Fruit fly (Drosophila melanogaster) whole organism, wandering third instar larva: Measurements from ENCODE around the gene CG34310.

Source experiments
- Abd-B ChIP-seq: fragments of >200 bp; optimal IDR thresholded peaks from 2 replicates; lab custom pipeline; 2017; ENCODE audit warnings: missing biosample characterization, missing genetic modification characterization
- CG32264 ChIP-seq: fragments of 200-800 bp; sonication (Bioruptor generic); optimal IDR thresholded peaks from 2 replicates; lab custom pipeline; 2016; ENCODE audit warnings: missing biosample characterization, missing genetic modification characterization
- CG9705 ChIP-seq: fragments of 200-800 bp; sonication (Bioruptor generic); optimal IDR thresholded peaks from 2 replicates; lab custom pipeline; 2018; ENCODE audit warnings: missing biosample characterization, mild to moderate bottlenecking, missing genetic modification characterization
- CrebA ChIP-seq: fragments of 200-800 bp; sonication (Bioruptor generic); optimal IDR thresholded peaks from 2 replicates; lab custom pipeline; 2016; ENCODE audit warnings: missing biosample characterization, mild to moderate bottlenecking, missing genetic modification characterization, borderline replicate concordance
- Dfd ChIP-seq: fragments of >200 bp; optimal IDR thresholded peaks from 2 replicates; lab custom pipeline; 2017; ENCODE audit warnings: missing biosample characterization, missing genetic modification characterization
- Dif ChIP-seq: fragments of 200-275, 200-300 bp; sonication (Bioruptor generic); optimal IDR thresholded peaks from 2 replicates; lab custom pipeline; 2018; ENCODE audit warnings: missing biosample characterization, missing genetic modification characterization; ENCODE audit not compliant: partially characterized antibody
- GATAd ChIP-seq: sonication (Bioruptor generic); optimal IDR thresholded peaks from 2 replicates; lab custom pipeline; 2016; ENCODE audit warnings: missing biosample characterization, missing genetic modification characterization
- HLH106 ChIP-seq: fragments of 200-800 bp; optimal IDR thresholded peaks from 3 replicates; lab custom pipeline; 2019; ENCODE audit warnings: missing biosample characterization, mild to moderate bottlenecking, missing genetic modification characterization, moderate library complexity
- Hnf4 ChIP-seq: fragments of 200-800 bp; sonication (Bioruptor generic); optimal IDR thresholded peaks from 2 replicates; lab custom pipeline; 2016; ENCODE audit warnings: missing biosample characterization, mild to moderate bottlenecking, missing genetic modification characterization
- Hr78 ChIP-seq: fragments of >200 bp; optimal IDR thresholded peaks from 2 replicates; lab custom pipeline; 2017; ENCODE audit warnings: missing biosample characterization, missing genetic modification characterization
- Hr83 ChIP-seq: fragments of 200-300 bp; sonication (Bioruptor generic); optimal IDR thresholded peaks from 2 replicates; lab custom pipeline; 2016; ENCODE audit warnings: missing biosample characterization, mild to moderate bottlenecking, missing genetic modification characterization, moderate library complexity; ENCODE audit not compliant: poor library complexity, severe bottlenecking
- Jra ChIP-seq: sonication (Bioruptor generic); optimal IDR thresholded peaks from 2 replicates; lab custom pipeline; 2016; ENCODE audit warnings: missing biosample characterization, missing genetic modification characterization
- Mio ChIP-seq: sonication (Bioruptor generic); optimal IDR thresholded peaks from 2 replicates; lab custom pipeline; 2016; ENCODE audit warnings: missing biosample characterization, missing genetic modification characterization
- Myc ChIP-seq: fragments of >200 bp; optimal IDR thresholded peaks from 2 replicates; lab custom pipeline; 2017
- N ChIP-seq: fragments of >200 bp; optimal IDR thresholded peaks from 2 replicates; lab custom pipeline; 2018; ENCODE audit warnings: missing biosample characterization, missing external identifiers, missing genetic modification characterization
- OdsH ChIP-seq: fragments of 200-800 bp; sonication (Bioruptor generic); optimal IDR thresholded peaks from 2 replicates; lab custom pipeline; 2016; ENCODE audit warnings: missing biosample characterization, mild to moderate bottlenecking, missing genetic modification characterization
- Rel ChIP-seq, 2 experiments: fragments of 200-800 bp; sonication (Bioruptor generic) in 1 of 2; optimal IDR thresholded peaks; 2 replicates in 1 of 2; 3 replicates in 1 of 2; lab custom pipeline; 2016 to 2019; ENCODE audit warnings: mild to moderate bottlenecking in 2 of 2, missing biosample characterization in 2 of 2, missing genetic modification characterization in 2 of 2, moderate library complexity in 1 of 2
- Sp1 ChIP-seq: fragments of 200-800 bp; sonication (Bioruptor generic); optimal IDR thresholded peaks from 3 replicates; lab custom pipeline; 2019; ENCODE audit warnings: missing biosample characterization, mild to moderate bottlenecking, missing genetic modification characterization, moderate library complexity
- Vsx2 ChIP-seq: fragments of 200-300, 225-300 bp; sonication (Bioruptor generic); optimal IDR thresholded peaks from 2 replicates; lab custom pipeline; 2018; ENCODE audit warnings: missing biosample characterization, missing genetic modification characterization; ENCODE audit not compliant: partially characterized antibody
- br ChIP-seq: fragments of 200-800 bp; sonication (Bioruptor generic); optimal IDR thresholded peaks from 2 replicates; lab custom pipeline; 2016; ENCODE audit warnings: missing biosample characterization, missing genetic modification characterization
- brk ChIP-seq: fragments of 200-800 bp; sonication (Bioruptor generic); optimal IDR thresholded peaks from 2 replicates; lab custom pipeline; 2016; ENCODE audit warnings: missing biosample characterization, mild to moderate bottlenecking, missing genetic modification characterization
- dl ChIP-seq, 2 experiments: fragments of 175-275, 200-275 bp in 1 of 2; fragments of 200-275 bp in 1 of 2; sonication (Bioruptor generic); optimal IDR thresholded peaks; lab custom pipeline; 2018; ENCODE audit warnings: mild to moderate bottlenecking in 2 of 2, missing biosample characterization in 2 of 2, missing genetic modification characterization in 2 of 2, moderate library complexity in 2 of 2; ENCODE audit not compliant: partially characterized antibody in 2 of 2, insufficient read depth in 1 of 2
- dmrt93B ChIP-seq: fragments of 200-800 bp; sonication (Bioruptor generic); optimal IDR thresholded peaks from 2 replicates; lab custom pipeline; 2018; ENCODE audit warnings: missing biosample characterization, mild to moderate bottlenecking, missing genetic modification characterization
- dsf ChIP-seq: sonication (Bioruptor generic); optimal IDR thresholded peaks from 2 replicates; lab custom pipeline; 2016; ENCODE audit warnings: missing biosample characterization, missing genetic modification characterization, borderline replicate concordance
- ey ChIP-seq: fragments of 200-800 bp; sonication (Bioruptor generic); optimal IDR thresholded peaks from 2 replicates; lab custom pipeline; 2016; ENCODE audit warnings: missing biosample characterization, missing genetic modification characterization
- foxo ChIP-seq, 2 experiments: fragments of 200-800 bp; sonication (Bioruptor generic); optimal IDR thresholded peaks; 2 replicates in 1 of 2; 3 replicates in 1 of 2; lab custom pipeline; 2016 to 2017; ENCODE audit warnings: missing biosample characterization in 2 of 2, missing genetic modification characterization in 2 of 2
- fru ChIP-seq: fragments of 200-800 bp; sonication (Bioruptor generic); optimal IDR thresholded peaks from 3 replicates; lab custom pipeline; 2016; ENCODE audit warnings: missing biosample characterization, mild to moderate bottlenecking, missing genetic modification characterization
- h ChIP-seq: fragments of 200-800 bp; sonication (Bioruptor generic); optimal IDR thresholded peaks from 3 replicates; lab custom pipeline; 2016; ENCODE audit warnings: missing biosample characterization, mild to moderate bottlenecking, missing genetic modification characterization
- jim ChIP-seq: fragments of 175-275, 200-325 bp; sonication (Bioruptor generic); optimal IDR thresholded peaks from 2 replicates; lab custom pipeline; 2016; ENCODE audit warnings: missing biosample characterization, mild to moderate bottlenecking, missing genetic modification characterization
- lola ChIP-seq: fragments of >200 bp; optimal IDR thresholded peaks from 2 replicates; lab custom pipeline; 2017; ENCODE audit warnings: missing biosample characterization, missing genetic modification characterization
- pan ChIP-seq: fragments of >200 bp; optimal IDR thresholded peaks from 2 replicates; lab custom pipeline; 2017
- psq ChIP-seq: fragments of 200-800 bp; sonication (Bioruptor generic); optimal IDR thresholded peaks from 3 replicates; lab custom pipeline; 2017; ENCODE audit warnings: missing biosample characterization, mild to moderate bottlenecking, missing genetic modification characterization, moderate library complexity
- rgr ChIP-seq: fragments of 200-800 bp; sonication (Bioruptor generic); optimal IDR thresholded peaks from 3 replicates; lab custom pipeline; 2016; ENCODE audit warnings: missing biosample characterization, mild to moderate bottlenecking, missing genetic modification characterization
- sage ChIP-seq: fragments of 200-800 bp; sonication (Bioruptor generic); optimal IDR thresholded peaks from 2 replicates; lab custom pipeline; 2016; ENCODE audit warnings: missing biosample characterization, mild to moderate bottlenecking, missing genetic modification characterization
- sv ChIP-seq: fragments of 200-800 bp; sonication (Bioruptor generic); optimal IDR thresholded peaks from 3 replicates; lab custom pipeline; 2016; ENCODE audit warnings: missing biosample characterization, missing genetic modification characterization
- tai ChIP-seq: sonication (Bioruptor generic); optimal IDR thresholded peaks from 2 replicates; lab custom pipeline; 2016; ENCODE audit warnings: missing biosample characterization, missing genetic modification characterization
- usp ChIP-seq: fragments of >200 bp; optimal IDR thresholded peaks from 2 replicates; lab custom pipeline; 2017; ENCODE audit warnings: missing biosample characterization, missing genetic modification characterization
- woc ChIP-seq: sonication (Bioruptor generic); optimal IDR thresholded peaks from 2 replicates; lab custom pipeline; 2016; ENCODE audit warnings: missing biosample characterization, mild to moderate bottlenecking, missing genetic modification characterization

CG34310 gene

dm6 chr2L:6647103-6647711, 16.3 kb upstream of the CG34310 start:
- TF ChIP-seq CG9705 (GFP tag; lab: Kevin White, UChicago): peak; percentile 40
- peak; percentile 93 for TF ChIP-seq fru (GFP tag; lab: Kevin White, UChicago)
- TF ChIP-seq sv: peak; percentile 95
- no peak for TF ChIP-seq usp (GFP tag; lab: Kevin White, UChicago)
- TF ChIP-seq OdsH: peak; percentile 88
- TF ChIP-seq Jra: peak; percentile 48
- TF ChIP-seq br: peak; percentile 91
- peak; percentile 62 for TF ChIP-seq dsf (GFP tag; lab: Kevin White, UChicago)
- TF ChIP-seq Hnf4 (GFP tag; lab: Kevin White, UChicago): peak; percentile 88
- TF ChIP-seq Dfd: no peak
- TF ChIP-seq woc: peak; percentile 76
- peak; percentile 28 for TF ChIP-seq GATAd (GFP tag; lab: Kevin White, UChicago)
- TF ChIP-seq h (GFP tag; lab: Kevin White, UChicago): peak; percentile 93
- TF ChIP-seq rgr (GFP tag; lab: Kevin White, UChicago): peak; percentile 93
- TF ChIP-seq Hr83 (GFP tag; lab: Kevin White, UChicago): no peak
- peak; percentile 90 for TF ChIP-seq ey (GFP tag; lab: Kevin White, UChicago)
- TF ChIP-seq brk (GFP tag; lab: Kevin White, UChicago): peak; percentile 56
- no peak for TF ChIP-seq Dif (GFP tag; lab: Kevin White, UChicago)
- TF ChIP-seq dmrt93B (GFP tag; lab: Kevin White, UChicago): peak; percentile 64
- peak; percentile 81 for TF ChIP-seq HLH106
- TF ChIP-seq Rel (GFP tag; optimal IDR thresholded peaks at IDR 0.05; lab: Kevin White, UChicago): no peak
- TF ChIP-seq Rel (tag; optimal IDR thresholded peaks at IDR 0.05; lab: Kevin White, UChicago): peak; percentile 97
- no peak for TF ChIP-seq tai (GFP tag; lab: Kevin White, UChicago)
- no peak for TF ChIP-seq Hr78 (GFP tag; lab: Kevin White, UChicago)
- peak; percentile 94 for TF ChIP-seq psq (GFP tag; lab: Kevin White, UChicago)
- peak; percentile 68 for TF ChIP-seq sage
- TF ChIP-seq dl (GFP tag; optimal IDR thresholded peaks at IDR 0.05; lab: Kevin White, UChicago; ENCODE audit: insufficient read depth in 1 of 2, partially characterized antibody in 2 of 2): peak in 1 of 2 experiments; percentile 4
- TF ChIP-seq Mio: no peak
- peak; percentile 85 for TF ChIP-seq Sp1 (GFP tag; lab: Kevin White, UChicago)
- peak; percentile 85 for TF ChIP-seq CG32264 (GFP tag; lab: Kevin White, UChicago)
- no peak for TF ChIP-seq jim (GFP tag; lab: Kevin White, UChicago)
- no peak for TF ChIP-seq Vsx2 (GFP tag; lab: Kevin White, UChicago)
- peak; percentile 42 to 93 for TF ChIP-seq foxo (GFP tag; optimal IDR thresholded peaks at IDR 0.05; lab: Kevin White, UChicago)

dm6 chr2L:6648163-6648628, 15.3 kb upstream of the CG34310 start:
- TF ChIP-seq psq (GFP tag; lab: Kevin White, UChicago): peak; percentile 88
- peak; percentile 42 for TF ChIP-seq dsf (GFP tag; lab: Kevin White, UChicago)
- TF ChIP-seq Abd-B: no peak
- peak; percentile 87 for TF ChIP-seq CG9705 (GFP tag; lab: Kevin White, UChicago)
- no peak for TF ChIP-seq Hr78 (GFP tag; lab: Kevin White, UChicago)
- TF ChIP-seq br: peak; percentile 93
- peak; percentile 94 for TF ChIP-seq h (GFP tag; lab: Kevin White, UChicago)
- peak; percentile 35 for TF ChIP-seq Mio
- peak; percentile 57 for TF ChIP-seq Jra
- TF ChIP-seq foxo (GFP tag; optimal IDR thresholded peaks at IDR 0.05; lab: Kevin White, UChicago): peak in 1 of 2 experiments; percentile 96
- no peak for TF ChIP-seq usp (GFP tag; lab: Kevin White, UChicago)
- no peak for TF ChIP-seq Myc (lab: Kevin White, UChicago)
- no peak for TF ChIP-seq brk (GFP tag; lab: Kevin White, UChicago)
- no peak for TF ChIP-seq sage
- no peak for TF ChIP-seq dl (GFP tag; optimal IDR thresholded peaks at IDR 0.05; lab: Kevin White, UChicago; ENCODE audit: insufficient read depth in 1 of 2, partially characterized antibody in 2 of 2)
- TF ChIP-seq fru (GFP tag; lab: Kevin White, UChicago): peak; percentile 93
- no peak for TF ChIP-seq pan (lab: Kevin White, UChicago)
- TF ChIP-seq CG32264 (GFP tag; lab: Kevin White, UChicago): peak; percentile 72
- peak; percentile 55 for TF ChIP-seq GATAd (GFP tag; lab: Kevin White, UChicago)
- peak; percentile 86 for TF ChIP-seq woc
- peak; percentile 92 for TF ChIP-seq OdsH
- TF ChIP-seq rgr (GFP tag; lab: Kevin White, UChicago): peak; percentile 95
- peak; percentile 72 for TF ChIP-seq Rel (GFP tag; optimal IDR thresholded peaks at IDR 0.05; lab: Kevin White, UChicago)
- peak; percentile 69 for TF ChIP-seq Rel (tag; optimal IDR thresholded peaks at IDR 0.05; lab: Kevin White, UChicago)
- TF ChIP-seq dmrt93B (GFP tag; lab: Kevin White, UChicago): no peak
- TF ChIP-seq sv: peak; percentile 95
- no peak for TF ChIP-seq Dfd
- peak; percentile 93 for TF ChIP-seq HLH106
- no peak for TF ChIP-seq Hnf4 (GFP tag; lab: Kevin White, UChicago)
- no peak for TF ChIP-seq Vsx2 (GFP tag; lab: Kevin White, UChicago)
- TF ChIP-seq Sp1 (GFP tag; lab: Kevin White, UChicago): peak; percentile 90
- TF ChIP-seq jim (GFP tag; lab: Kevin White, UChicago): no peak
- TF ChIP-seq N (GFP tag; lab: Kevin White, UChicago): no peak
- TF ChIP-seq tai (GFP tag; lab: Kevin White, UChicago): no peak
- peak; percentile 90 for TF ChIP-seq ey (GFP tag; lab: Kevin White, UChicago)
- no peak for TF ChIP-seq Dif (GFP tag; lab: Kevin White, UChicago)
- no peak for TF ChIP-seq CrebA
- TF ChIP-seq lola: no peak
